Fruit fly (Drosophila melanogaster) whole organism, larva: ENCODE results near the gene tefu.

ENCODE experiments used
- noc ChIP-seq: fragments of 200-800 bp; sonication (Bioruptor generic); optimal IDR thresholded peaks from 3 replicates; lab custom pipeline; 2019; ENCODE audit warnings: missing biosample characterization, mild to moderate bottlenecking, missing genetic modification characterization, moderate library complexity

The tefu gene

DNA sequence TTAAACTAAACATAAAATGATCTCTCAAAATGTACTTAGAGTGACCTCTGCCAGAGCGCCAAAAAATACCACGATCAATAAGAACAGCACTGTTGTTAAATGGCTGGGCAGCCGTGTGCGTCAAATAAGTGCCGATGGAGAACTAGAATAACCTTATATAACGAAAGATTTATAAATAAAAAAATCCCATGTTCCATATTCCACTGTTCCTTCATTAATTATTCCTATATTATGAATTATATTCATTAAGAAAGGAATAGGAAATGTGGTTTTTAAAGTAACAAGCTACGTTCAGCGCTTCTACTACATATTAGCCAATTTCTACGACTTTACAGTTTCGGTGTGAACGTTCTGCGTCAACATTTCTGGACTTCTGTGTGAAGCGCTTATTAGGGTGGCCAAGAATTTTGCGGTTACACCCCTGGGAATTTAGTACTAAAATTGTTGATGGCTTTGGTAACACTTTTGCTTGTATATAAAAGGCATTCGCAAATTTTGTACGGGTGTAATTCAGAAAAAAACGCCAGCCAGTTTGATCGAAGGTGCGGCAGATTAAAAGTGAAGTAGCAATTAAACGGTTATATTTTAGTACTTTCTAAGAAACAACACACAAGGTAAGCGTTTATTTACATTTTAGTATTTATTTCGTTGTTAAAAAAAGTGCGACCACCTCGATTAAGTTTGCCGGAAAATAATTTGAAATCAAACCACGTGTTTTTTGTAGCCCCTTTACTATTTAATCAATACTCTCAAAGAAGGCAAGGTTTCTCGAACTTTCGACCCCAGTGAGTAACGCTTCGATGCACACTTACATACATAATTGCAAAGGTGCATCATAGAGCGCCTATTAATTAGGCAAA is at the start of gene tefu, which contains the start of gene Hsc70-4:
tefu (minus strand) TSS at position 51 of the 860 bp plus-strand sequence.
Hsc70-4 (plus strand) TSS at position 502 of the 860 bp plus-strand sequence.
- TF ChIP-seq noc (tag; lab: Kevin White, UChicago): no peak

DNA sequence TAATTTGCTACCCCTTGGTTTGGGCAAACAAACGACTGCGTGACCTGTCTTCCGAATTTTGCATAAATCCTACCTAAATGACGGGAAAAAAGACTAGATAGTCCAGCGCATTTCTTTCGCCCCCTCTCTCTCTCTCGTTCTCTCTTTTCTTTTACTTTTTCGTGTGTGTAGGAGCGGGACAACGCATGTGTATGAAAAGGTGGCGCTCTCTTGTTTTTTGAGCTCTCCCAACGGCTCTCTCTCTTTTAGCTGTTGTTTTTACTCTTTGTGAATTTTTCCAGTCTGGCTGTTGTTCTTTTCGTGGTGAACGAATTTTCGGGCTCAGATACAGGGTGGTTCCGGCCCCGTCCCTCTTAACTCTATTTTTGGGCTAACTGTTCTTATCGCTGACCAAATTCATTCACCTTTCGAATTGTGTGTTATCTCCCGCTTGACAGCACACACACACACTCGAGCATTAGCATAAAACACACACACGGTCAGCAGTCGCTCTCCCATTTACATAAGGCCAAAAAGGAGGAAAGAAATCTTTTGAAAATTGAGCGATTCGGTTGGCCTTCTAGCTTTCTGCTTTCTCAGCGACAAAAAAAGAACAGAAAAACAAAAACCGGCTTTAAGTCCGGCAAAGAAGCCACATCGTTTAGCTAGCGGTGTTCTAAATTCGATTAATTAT is 49.7 kb upstream of the tefu start:
- TF ChIP-seq noc (tag; lab: Kevin White, UChicago): peak; percentile 23

DNA sequence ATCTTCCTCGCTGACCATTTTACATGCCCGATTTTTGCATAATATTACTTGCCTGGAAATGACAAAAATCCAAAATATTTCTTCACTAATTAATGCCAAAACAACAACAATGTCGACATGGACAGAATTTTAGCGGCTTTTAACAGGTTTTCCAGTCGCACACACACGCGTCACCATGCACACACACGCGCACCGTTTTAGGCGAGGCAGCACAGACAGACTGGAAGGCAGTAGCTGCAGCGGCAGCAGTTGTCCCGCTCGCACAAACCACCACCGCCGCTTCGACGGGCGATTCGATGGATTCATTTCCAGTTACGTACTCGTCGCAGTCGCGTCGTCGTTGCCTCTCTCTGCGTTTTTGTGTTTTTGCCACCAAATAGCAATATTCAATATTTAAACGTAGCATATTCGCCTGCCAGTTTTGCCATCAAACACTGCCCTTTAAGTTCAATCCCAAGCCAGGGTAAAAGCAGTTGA is 48.6 kb upstream of the tefu start, which contains the start of gene CG45218:
CG45218 (minus strand) TSS at position 158 of the 477 bp plus-strand sequence.
- TF ChIP-seq noc (tag; lab: Kevin White, UChicago): peak; percentile 51

DNA sequence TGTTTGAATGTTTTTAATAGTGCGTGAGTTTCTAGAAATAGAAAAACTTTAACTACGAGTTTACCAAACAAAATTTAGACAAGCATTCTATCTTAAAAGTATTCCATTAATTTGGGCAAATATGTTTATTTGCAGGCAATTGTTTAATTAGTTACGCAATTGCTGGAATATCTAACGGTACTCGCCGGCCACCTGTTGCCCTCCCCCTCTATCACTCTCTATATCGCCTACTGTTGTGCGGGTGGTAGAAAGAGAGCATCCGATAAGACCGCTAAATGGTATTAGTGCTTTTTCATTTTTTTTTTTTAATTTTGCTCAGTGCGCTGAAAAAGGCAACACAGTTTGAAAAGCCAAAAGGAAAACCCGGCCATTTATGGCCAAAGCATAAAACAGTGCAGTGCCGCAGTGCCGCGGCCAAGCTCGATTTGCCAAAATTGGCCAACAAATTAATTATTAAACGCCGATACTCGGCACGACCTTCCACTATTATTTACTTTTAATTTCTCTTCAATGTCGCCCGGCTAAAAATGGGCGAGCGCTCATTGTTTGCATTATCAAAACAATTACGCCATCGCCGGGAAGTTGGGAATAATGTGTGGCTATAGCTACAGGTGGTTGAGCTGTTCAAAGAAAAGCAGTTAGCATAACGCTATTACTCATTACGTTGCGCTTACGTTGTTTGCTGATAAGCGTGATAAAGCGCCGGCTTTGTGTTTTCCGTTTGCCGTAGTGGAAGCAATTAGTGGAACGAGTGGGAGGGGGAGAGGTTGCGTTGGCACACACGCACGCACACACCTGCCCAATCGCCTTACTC is 48.0 kb upstream of the tefu start:
- TF ChIP-seq noc (tag; lab: Kevin White, UChicago): no peak

DNA sequence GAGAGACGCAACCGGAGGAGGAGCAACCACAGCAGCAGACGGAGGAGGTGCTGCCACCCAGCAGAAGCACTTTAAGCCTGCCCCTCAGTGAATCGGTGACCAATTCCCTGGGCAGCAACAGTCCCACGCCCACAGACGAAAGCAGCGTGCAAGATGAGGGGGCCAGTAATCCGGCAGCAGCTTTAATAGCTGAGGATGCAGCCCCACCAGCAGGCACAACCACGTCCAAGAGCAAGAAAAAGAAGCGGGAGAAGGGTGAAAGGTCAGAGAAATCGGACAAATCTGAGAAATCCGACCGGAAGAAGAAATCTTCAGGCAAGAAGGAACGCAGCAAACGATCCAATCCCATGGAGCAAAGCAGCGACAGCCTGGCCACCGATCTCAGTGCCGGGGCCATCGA is 46.8 kb upstream of the tefu start:
- TF ChIP-seq noc (tag; lab: Kevin White, UChicago): no peak

DNA sequence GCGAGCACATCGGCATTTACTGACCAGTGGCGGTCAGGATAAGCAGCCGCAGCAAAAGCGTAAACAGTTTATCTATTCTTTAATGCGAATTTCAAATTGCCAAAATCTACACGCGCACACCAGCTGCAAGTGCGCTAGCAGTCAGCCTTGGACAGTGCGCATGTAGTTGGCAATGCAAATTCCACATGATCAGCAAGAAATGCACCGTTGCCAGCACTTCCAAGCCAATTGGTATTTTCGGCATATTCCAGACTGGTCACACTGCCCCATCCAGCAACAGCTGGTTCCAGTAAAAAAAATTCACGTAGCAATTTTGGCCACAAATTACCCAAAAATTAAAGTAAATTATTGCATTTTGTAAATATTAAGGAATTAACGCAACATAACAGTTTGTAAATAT is 45.7 kb upstream of the tefu start:
- no peak for TF ChIP-seq noc (tag; lab: Kevin White, UChicago)

DNA sequence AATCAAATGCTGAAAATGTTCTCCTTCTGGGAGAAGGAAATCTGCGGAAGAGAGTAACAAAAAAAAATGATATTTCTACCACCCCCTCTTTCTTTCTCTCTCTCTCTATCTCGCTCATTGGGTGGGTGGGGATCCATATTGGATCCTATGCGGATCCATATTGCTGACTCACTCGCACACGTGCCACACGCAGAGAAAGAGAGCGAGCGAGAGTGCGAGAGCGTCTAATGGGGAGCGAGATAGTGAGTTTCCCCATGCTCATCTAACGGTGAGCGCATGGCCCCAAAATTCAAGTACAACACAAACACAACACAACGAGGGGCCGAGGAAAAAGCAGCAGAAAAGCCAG is 44.6 kb upstream of the tefu start:
- TF ChIP-seq noc (tag; lab: Kevin White, UChicago): peak; percentile 23

DNA sequence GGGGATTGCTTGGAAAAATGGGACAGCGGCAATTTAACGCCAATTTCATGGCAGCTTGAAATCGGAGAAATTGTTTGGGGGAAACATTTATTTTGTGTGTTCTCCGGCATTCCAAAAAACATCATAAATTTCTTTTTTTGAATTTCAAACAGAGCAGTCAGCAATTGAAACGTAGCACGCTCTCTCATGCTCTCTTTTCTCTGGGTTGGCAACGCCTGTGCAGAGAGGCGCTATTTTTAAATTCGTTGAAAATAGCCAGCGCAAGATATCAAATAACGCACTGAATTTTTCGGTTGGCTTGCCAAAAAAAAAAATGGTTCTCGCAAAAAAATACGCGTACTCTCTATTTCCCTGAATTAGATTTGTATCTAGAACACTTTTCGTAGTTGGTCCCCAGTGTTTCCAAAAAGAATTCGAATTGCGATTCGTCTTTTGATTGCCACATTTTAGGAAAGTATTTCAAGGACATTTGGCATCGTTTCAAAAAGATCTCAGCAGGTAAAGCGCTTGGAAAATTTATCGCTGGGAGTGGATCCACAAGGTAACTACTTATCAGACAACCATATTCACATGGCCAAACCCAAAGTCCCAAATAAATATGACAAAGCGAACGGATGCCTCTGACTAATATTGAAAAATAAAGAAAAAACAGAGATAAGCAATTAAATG is 44.1 kb upstream of the tefu start:
- TF ChIP-seq noc (tag; lab: Kevin White, UChicago): no peak

DNA sequence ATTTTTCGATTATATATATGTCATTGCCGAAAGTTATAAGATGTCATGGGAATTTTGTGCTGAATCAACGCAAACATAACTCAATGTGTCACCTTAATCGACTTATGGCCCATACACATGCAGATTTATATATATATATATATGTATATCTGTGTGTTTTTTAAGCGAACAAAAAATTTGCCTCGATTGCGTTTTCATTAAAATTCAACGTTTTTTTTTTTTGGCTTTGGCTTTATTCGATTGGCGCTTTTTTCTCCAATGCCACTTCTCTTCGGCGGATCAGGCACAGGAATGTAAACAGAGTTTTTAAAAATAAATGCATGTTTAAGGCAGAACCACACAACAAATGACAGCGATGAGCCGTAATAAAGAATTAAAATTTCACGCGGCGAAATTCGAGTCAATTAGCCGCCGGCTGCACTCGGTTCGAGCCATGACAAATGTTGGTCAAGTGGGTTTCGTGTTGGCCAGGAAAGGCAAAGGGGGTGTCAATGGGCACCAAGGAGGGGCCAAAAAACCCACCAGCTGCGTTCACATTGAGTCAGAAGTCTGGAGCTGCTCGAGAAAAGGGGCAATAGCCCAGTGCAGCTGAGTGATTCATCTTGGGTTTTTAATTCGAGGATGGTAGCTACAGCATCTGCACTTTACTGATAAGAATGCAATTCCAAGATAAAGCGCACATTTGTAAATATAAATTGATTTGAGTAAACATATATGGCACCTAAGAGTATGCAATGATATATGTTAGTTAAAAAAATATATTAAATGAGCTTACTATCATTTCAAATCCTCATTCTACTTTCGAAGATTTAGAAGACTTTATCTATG is 41.2 kb upstream of the tefu start:
- TF ChIP-seq noc (tag; lab: Kevin White, UChicago): no peak

DNA sequence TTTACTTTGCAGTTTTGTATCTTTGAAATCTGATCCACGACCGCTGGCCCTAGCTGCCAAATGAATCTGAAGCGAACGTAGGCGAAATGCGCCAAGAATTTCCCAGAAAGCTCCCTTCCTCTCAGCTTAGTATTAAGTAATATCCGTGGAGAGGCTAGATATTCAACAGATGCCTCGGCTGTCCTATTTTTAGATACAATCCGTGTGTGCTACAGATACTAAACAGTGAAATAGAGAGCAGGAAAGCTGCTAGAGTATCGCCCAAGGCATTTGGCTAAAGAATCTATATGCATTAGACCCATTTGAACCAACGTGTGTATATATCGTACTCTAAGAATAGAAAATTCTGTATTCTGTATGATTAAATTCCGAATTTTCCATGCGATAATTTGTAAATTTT is 40.3 kb upstream of the tefu start:
- TF ChIP-seq noc (tag; lab: Kevin White, UChicago): no peak

DNA sequence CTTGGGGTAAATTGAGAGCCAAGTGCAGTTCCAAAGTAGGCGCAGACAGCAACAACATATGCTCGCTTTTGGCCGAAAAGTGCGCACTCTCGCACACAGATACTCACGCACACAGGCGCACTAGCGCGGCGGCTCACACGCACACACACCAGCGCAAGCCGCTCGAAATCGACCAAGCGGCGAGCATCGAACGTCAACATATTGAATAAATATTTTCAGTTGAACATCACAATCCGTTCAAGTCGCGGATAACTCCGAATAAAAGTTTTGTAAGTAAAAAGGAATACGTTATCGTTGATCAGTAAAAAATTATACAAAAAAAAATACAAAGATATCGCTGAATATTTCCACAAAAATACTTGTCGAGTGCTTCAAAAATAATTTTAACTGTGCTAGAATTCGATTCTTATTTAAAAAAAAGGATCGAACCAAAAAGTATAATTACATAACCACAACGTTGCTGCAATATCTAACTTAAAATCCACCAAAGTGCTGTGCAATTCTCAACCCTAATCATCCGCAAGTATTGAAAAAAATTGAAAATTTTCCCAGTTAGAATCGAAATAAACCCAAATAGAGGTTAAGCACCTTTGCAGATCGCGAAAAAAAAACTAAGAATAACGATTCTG is 39.4 kb upstream of the tefu start:
- no peak for TF ChIP-seq noc (tag; lab: Kevin White, UChicago)

DNA sequence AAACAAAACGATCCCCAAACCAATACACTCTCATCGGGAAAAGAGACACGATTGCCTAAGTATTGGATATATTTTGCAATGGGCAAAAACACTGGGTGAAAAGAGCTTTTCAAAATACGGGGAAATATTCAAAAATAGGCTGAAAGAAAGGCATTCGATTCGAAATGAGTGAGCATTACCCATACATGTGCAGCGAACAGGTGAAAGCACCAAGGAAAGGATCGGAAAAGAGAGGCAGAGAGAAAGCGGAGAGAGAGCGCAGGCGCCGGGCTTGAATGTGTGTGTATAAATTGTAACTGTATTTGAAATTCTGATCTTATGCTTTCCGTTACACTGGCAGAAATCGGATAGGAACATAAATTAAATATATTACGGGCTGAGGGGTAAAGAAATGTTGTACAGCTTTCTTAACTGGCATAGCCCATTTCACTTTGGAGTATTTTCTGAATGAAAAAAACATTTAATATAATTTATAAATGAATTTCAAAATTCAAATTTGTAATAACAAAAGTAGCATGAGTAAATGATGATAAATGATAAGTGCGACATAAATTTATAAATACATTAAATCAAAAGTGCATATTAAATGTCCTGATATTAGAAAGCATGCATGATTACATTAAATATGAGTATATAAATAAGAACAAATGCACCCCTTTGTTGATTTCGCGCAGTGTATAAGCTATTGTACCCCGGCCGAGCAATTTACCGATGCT is 38.7 kb upstream of the tefu start:
- TF ChIP-seq noc (tag; lab: Kevin White, UChicago): peak; percentile 48
